Worm (Caenorhabditis elegans) whole organism, young adult: ENCODE data around the gene C14A4.6.

ENCODE experiments used
- B0019.2 ChIP-seq: fragments of 200-800 bp; sonication (Bioruptor generic); conservative IDR thresholded peaks from 2 replicates; pipeline ENCODE4 v1.3.6; 2022; ENCODE audit warnings: missing genetic modification reagents, missing genetic modification characterization, missing compliant biosample characterization
- B0035.1 ChIP-seq: sonication (generic microtip); optimal IDR thresholded peaks from 2 replicates; lab custom pipeline; 2016; ENCODE audit warnings: missing genetic modification characterization, mild to moderate bottlenecking, missing compliant biosample characterization, missing genotype, missing genetic modification reagents
- B0336.3 ChIP-seq: fragments of 200-800 bp; sonication (Bioruptor generic); IDR thresholded peaks from 2 replicates; pipeline ENCODE4 v1.3.6; 2022; ENCODE audit warnings: missing genetic modification characterization, missing compliant biosample characterization
- F10E7.11 ChIP-seq: sonication (generic microtip); optimal IDR thresholded peaks from 2 replicates; lab custom pipeline; 2017; ENCODE audit warnings: mild to moderate bottlenecking, missing genetic modification characterization, moderate library complexity, missing compliant biosample characterization
- F33H1.4 ChIP-seq: fragments of 200-800 bp; sonication (Bioruptor generic); IDR thresholded peaks from 2 replicates; pipeline ENCODE4 v1.3.6; 2022; ENCODE audit warnings: missing genetic modification reagents, missing genetic modification characterization, missing compliant biosample characterization
- F55B11.4 ChIP-seq: sonication (generic microtip); optimal IDR thresholded peaks from 2 replicates; lab custom pipeline; 2016; ENCODE audit warnings: missing compliant biosample characterization, missing genetic modification characterization, borderline replicate concordance; ENCODE audit not compliant: insufficient read depth
- F57C9.4 ChIP-seq: sonication (generic microtip); optimal IDR thresholded peaks from 2 replicates; lab custom pipeline; 2017; ENCODE audit warnings: mild to moderate bottlenecking, missing genetic modification characterization, missing compliant biosample characterization
- Y53G8AR.9 ChIP-seq: fragments of 200-800 bp; sonication (Bioruptor generic); conservative IDR thresholded peaks from 2 replicates; pipeline ENCODE4 v1.3.6; 2022; ENCODE audit warnings: missing genetic modification reagents, missing genetic modification characterization, missing compliant biosample characterization
- Y56A3A.18 ChIP-seq: fragments of 200-800 bp; sonication (Bioruptor generic); IDR thresholded peaks from 2 replicates; pipeline ENCODE4 v1.3.6; 2022; ENCODE audit warnings: missing genetic modification reagents, missing genetic modification characterization, missing compliant biosample characterization
- Y79H2A.3 ChIP-seq: fragments of 200-800 bp; sonication (Bioruptor generic); conservative IDR thresholded peaks from 2 replicates; pipeline ENCODE4 v1.3.6; 2022; ENCODE audit warnings: missing genetic modification reagents, missing genetic modification characterization, missing compliant biosample characterization
- ZK185.1 ChIP-seq: sonication (generic microtip); optimal IDR thresholded peaks from 2 replicates; lab custom pipeline; 2016; ENCODE audit warnings: mild to moderate bottlenecking, missing genetic modification characterization, missing compliant biosample characterization; ENCODE audit not compliant: poor library complexity, severe bottlenecking
- aptf-2 ChIP-seq: fragments of 200-800 bp; sonication (Bioruptor generic); conservative IDR thresholded peaks from 2 replicates; pipeline ENCODE4 v1.3.6; 2022; ENCODE audit warnings: missing genetic modification reagents, missing genetic modification characterization, missing compliant biosample characterization
- aptf-3 ChIP-seq: fragments of 200-800 bp; sonication (Bioruptor generic); IDR thresholded peaks from 2 replicates; pipeline ENCODE4 v1.3.6; 2022; ENCODE audit warnings: missing genetic modification characterization, missing compliant biosample characterization
- atf-7 ChIP-seq: sonication (generic microtip); optimal IDR thresholded peaks from 2 replicates; lab custom pipeline; 2017; ENCODE audit warnings: mild to moderate bottlenecking, missing genetic modification characterization, missing compliant biosample characterization
- attf-3 ChIP-seq: fragments of 200-800 bp; sonication (Bioruptor generic); conservative IDR thresholded peaks from 2 replicates; pipeline ENCODE4 v1.3.6; 2022; ENCODE audit warnings: missing genetic modification reagents, missing genetic modification characterization, missing compliant biosample characterization
- attf-6 ChIP-seq: fragments of 200-800 bp; sonication (Bioruptor generic); IDR thresholded peaks from 2 replicates; pipeline ENCODE4 v1.3.6; 2022; ENCODE audit warnings: missing genetic modification reagents, missing genetic modification characterization, missing compliant biosample characterization
- cebp-1 ChIP-seq, 2 experiments: fragments of 200-800 bp in 1 of 2; sonication (Bioruptor generic) in 1 of 2; sonication (generic microtip) in 1 of 2; IDR thresholded peaks in 1 of 2; optimal IDR thresholded peaks in 1 of 2; 2 replicates each; pipeline versions ENCODE4 v1.3.6 to Lab custom; 2017 to 2022; ENCODE audit warnings: missing compliant biosample characterization in 2 of 2, missing genetic modification characterization in 2 of 2, mild to moderate bottlenecking in 1 of 2, missing genetic modification reagents in 1 of 2, moderate library complexity in 1 of 2
- ceh-27 ChIP-seq: fragments of 200-800 bp; sonication (Bioruptor generic); optimal IDR thresholded peaks from 2 replicates; lab custom pipeline; 2018; ENCODE audit warnings: mild to moderate bottlenecking, missing genetic modification characterization, moderate library complexity, missing compliant biosample characterization
- ceh-40 ChIP-seq: fragments of 200-800 bp; sonication (Bioruptor generic); IDR thresholded peaks from 2 replicates; pipeline ENCODE4 v1.3.6; 2022; ENCODE audit warnings: missing genetic modification characterization, missing compliant biosample characterization
- chd-7 ChIP-seq: sonication (generic microtip); optimal IDR thresholded peaks from 2 replicates; lab custom pipeline; 2016; ENCODE audit warnings: mild to moderate bottlenecking, missing genetic modification characterization, moderate library complexity, missing compliant biosample characterization
- dox-1 ChIP-seq: fragments of 200-800 bp; sonication (Bioruptor generic); IDR thresholded peaks from 2 replicates; pipeline ENCODE4 v1.3.6; 2022; ENCODE audit warnings: missing genetic modification reagents, missing genetic modification characterization, missing compliant biosample characterization
- dpl-1 ChIP-seq: fragments of 150-350 bp; optimal IDR thresholded peaks from 2 replicates; lab custom pipeline; 2014; ENCODE audit warnings: missing biosample characterization, missing genetic modification reagents, missing genetic modification characterization
- egl-18 ChIP-seq: fragments of 200-800 bp; sonication (Bioruptor generic); IDR thresholded peaks from 2 replicates; pipeline ENCODE4 v1.3.6; 2022; ENCODE audit warnings: missing genetic modification reagents, missing genetic modification characterization, missing compliant biosample characterization
- egl-44 ChIP-seq: fragments of 200-800 bp; sonication (Bioruptor generic); IDR thresholded peaks from 2 replicates; pipeline ENCODE4 v1.3.6; 2022; ENCODE audit warnings: missing genetic modification reagents, missing genetic modification characterization, missing compliant biosample characterization
- fkh-3 ChIP-seq: sonication (generic microtip); optimal IDR thresholded peaks from 2 replicates; lab custom pipeline; 2016; ENCODE audit warnings: mild to moderate bottlenecking, missing genetic modification characterization, missing compliant biosample characterization
- gei-17 ChIP-seq: fragments of 200-800 bp; sonication (Bioruptor generic); optimal IDR thresholded peaks from 2 replicates; lab custom pipeline; 2018; ENCODE audit warnings: mild to moderate bottlenecking, missing genetic modification characterization, missing compliant biosample characterization
- hrde-1 ChIP-seq: sonication (generic microtip); optimal IDR thresholded peaks from 2 replicates; lab custom pipeline; 2016; ENCODE audit warnings: missing genetic modification characterization, mild to moderate bottlenecking, missing compliant biosample characterization, moderate library complexity, missing genotype, missing genetic modification reagents, borderline replicate concordance
- lir-1 ChIP-seq: fragments of 200-800 bp; sonication (Bioruptor generic); conservative IDR thresholded peaks from 2 replicates; pipeline ENCODE4 v1.3.6; 2022; ENCODE audit warnings: missing genetic modification reagents, missing genetic modification characterization, missing compliant biosample characterization
- madf-3 ChIP-seq: fragments of 200-800 bp; sonication (Bioruptor generic); IDR thresholded peaks from 2 replicates; pipeline ENCODE4 v1.3.6; 2022; ENCODE audit warnings: missing genetic modification reagents, missing genetic modification characterization, missing compliant biosample characterization
- madf-6 ChIP-seq: fragments of 200-800 bp; sonication (Bioruptor generic); IDR thresholded peaks from 2 replicates; pipeline ENCODE4 v1.3.6; 2022; ENCODE audit warnings: missing genetic modification reagents, missing genetic modification characterization, missing compliant biosample characterization
- madf-8 ChIP-seq: fragments of 200-800 bp; sonication (Bioruptor generic); conservative IDR thresholded peaks from 2 replicates; pipeline ENCODE4 v1.3.6; 2022; ENCODE audit warnings: missing genetic modification reagents, missing genetic modification characterization, missing compliant biosample characterization
- mxl-1 ChIP-seq: sonication (generic microtip); optimal IDR thresholded peaks from 2 replicates; lab custom pipeline; 2016; ENCODE audit warnings: missing genetic modification characterization, missing compliant biosample characterization
- nfya-1 ChIP-seq: sonication (generic microtip); optimal IDR thresholded peaks from 2 replicates; lab custom pipeline; 2017; ENCODE audit warnings: antibody characterized with exemption, missing compliant biosample characterization, missing genetic modification characterization, borderline replicate concordance; ENCODE audit not compliant: insufficient read depth
- nfyb-1 ChIP-seq: fragments of 200-800 bp; sonication (Bioruptor generic); IDR thresholded peaks from 2 replicates; pipeline ENCODE4 v1.3.6; 2022; ENCODE audit warnings: missing genetic modification reagents, missing genetic modification characterization, missing compliant biosample characterization
- nhr-179 ChIP-seq: sonication (generic microtip); optimal IDR thresholded peaks from 2 replicates; lab custom pipeline; 2016; ENCODE audit warnings: mild to moderate bottlenecking, missing genetic modification characterization, missing compliant biosample characterization
- nhr-90 ChIP-seq: sonication (generic microtip); optimal IDR thresholded peaks from 2 replicates; lab custom pipeline; 2016; ENCODE audit warnings: missing genotype, mild to moderate bottlenecking, missing genetic modification characterization, missing compliant biosample characterization
- pbrm-1 ChIP-seq: fragments of 200-800 bp; sonication (Bioruptor generic); IDR thresholded peaks from 2 replicates; pipeline ENCODE4 v1.3.6; 2022; ENCODE audit warnings: missing genetic modification reagents, missing genetic modification characterization, missing compliant biosample characterization
- pha-4 ChIP-seq: fragments of 150-350 bp; sonication (generic microtip); optimal IDR thresholded peaks from 2 replicates; lab custom pipeline; 2014; ENCODE audit warnings: missing biosample characterization, missing genetic modification reagents, missing genetic modification characterization
- sea-2 ChIP-seq: fragments of 200-800 bp; sonication (Bioruptor generic); IDR thresholded peaks from 2 replicates; pipeline ENCODE4 v1.3.6; 2022; ENCODE audit warnings: missing genetic modification characterization, missing compliant biosample characterization
- tlf-1 ChIP-seq: fragments of 200-800 bp; sonication (Bioruptor generic); optimal IDR thresholded peaks from 2 replicates; lab custom pipeline; 2018; ENCODE audit warnings: mild to moderate bottlenecking, missing genetic modification characterization, missing compliant biosample characterization
- zfh-2 ChIP-seq: fragments of 200-800 bp; sonication (Bioruptor generic); conservative IDR thresholded peaks from 2 replicates; pipeline ENCODE4 v1.3.6; 2022; ENCODE audit warnings: missing genetic modification reagents, missing genetic modification characterization, missing compliant biosample characterization
- ztf-18 ChIP-seq: sonication (generic microtip); optimal IDR thresholded peaks from 2 replicates; lab custom pipeline; 2016; ENCODE audit warnings: missing genotype, mild to moderate bottlenecking, missing genetic modification characterization, missing compliant biosample characterization
- ztf-22 ChIP-seq: fragments of 200-800 bp; sonication (Bioruptor generic); optimal IDR thresholded peaks from 2 replicates; lab custom pipeline; 2018; ENCODE audit warnings: mild to moderate bottlenecking, missing genetic modification characterization, moderate library complexity, missing compliant biosample characterization
- ztf-25 ChIP-seq: fragments of 200-800 bp; sonication (Bioruptor generic); IDR thresholded peaks from 2 replicates; pipeline ENCODE4 v1.3.6; 2022; ENCODE audit warnings: missing genetic modification reagents, missing genetic modification characterization, missing compliant biosample characterization
- ztf-3 ChIP-seq: fragments of 200-800 bp; sonication (Bioruptor generic); optimal IDR thresholded peaks from 2 replicates; lab custom pipeline; 2018; ENCODE audit warnings: mild to moderate bottlenecking, missing genetic modification characterization, missing compliant biosample characterization

The C14A4.6 gene

DNA sequence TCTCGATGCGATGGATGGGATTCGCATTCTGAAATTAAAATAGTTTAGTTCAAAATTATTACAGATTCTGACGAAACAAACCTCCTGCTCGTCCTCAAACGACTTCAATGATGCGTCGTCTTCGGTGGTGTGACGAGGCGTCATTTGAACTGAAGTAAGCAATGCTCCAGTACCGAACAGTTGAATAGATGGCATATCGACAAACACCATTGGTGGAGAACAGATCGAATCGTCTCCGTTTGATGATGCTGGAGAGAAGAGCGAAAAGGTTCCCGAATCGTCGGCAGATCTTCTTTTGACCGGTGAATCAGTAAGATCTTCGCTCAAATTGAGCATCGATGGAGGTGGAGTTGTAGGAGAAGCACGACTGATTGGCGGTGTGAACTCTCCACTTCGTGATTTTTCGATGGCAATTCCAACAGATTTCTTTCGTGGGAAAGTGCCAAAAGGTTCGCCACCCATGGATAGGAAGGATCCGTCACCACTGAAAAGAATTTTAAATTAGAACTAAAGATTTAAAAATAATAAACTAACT, 50.1 kb downstream of the C14A4.6 start (continued):
- TF ChIP-seq nhr-90 (tag; lab: Kevin White, UChicago) (no peak), Y53G8AR.9 (peak; percentile 44), lir-1 (no peak; the same call in 1 of the 2 replicates), pbrm-1 (GFP tag; lab: Robert Waterston, UW) (no peak), F57C9.4 (tag; lab: Kevin White, UChicago) (no peak), pha-4 (tag; lab: Kevin White, UChicago) (no peak), ztf-18 (tag; lab: Kevin White, UChicago) (no peak), aptf-2 (GFP tag; lab: Robert Waterston, UW) (no peak), nfyb-1 (GFP tag; lab: Robert Waterston, UW) (peak; percentile 59; the same call in 1 of the 2 replicates), egl-18 (GFP tag; lab: Robert Waterston, UW) (no peak), nhr-179 (tag; lab: Kevin White, UChicago) (no peak), B0019.2 (GFP tag; lab: Robert Waterston, UW) (no peak), hrde-1 (tag; lab: Kevin White, UChicago) (no peak), atf-7 (tag; lab: Kevin White, UChicago) (no peak), F55B11.4 (no peak), mxl-1 (tag; lab: Kevin White, UChicago) (no peak), ceh-40 (GFP tag; lab: Robert Waterston, UW) (no peak), ztf-3 (GFP tag; lab: Kevin White, UChicago) (no peak), dpl-1 (no peak), F10E7.11 (no peak), cebp-1 (GFP tag; IDR thresholded peaks at IDR 0.05; lab: Robert Waterston, UW) (0 out of 2 replicates have a peak, but pooled peaks have one; percentile 9), cebp-1 (tag; optimal IDR thresholded peaks at IDR 0.05; lab: Kevin White, UChicago) (peak; percentile 35), ceh-27 (GFP tag; lab: Kevin White, UChicago) (no peak), Y79H2A.3 (GFP tag; lab: Robert Waterston, UW) (no peak), madf-6 (GFP tag; lab: Robert Waterston, UW) (no peak), nfya-1 (no peak), zfh-2 (GFP tag; lab: Robert Waterston, UW) (peak; percentile 19; the same call in 1 of the 2 replicates), tlf-1 (no peak), B0336.3 (GFP tag; lab: Robert Waterston, UW) (peak; percentile 9; the same call in 1 of the 2 replicates), ztf-25 (GFP tag; lab: Robert Waterston, UW) (no peak), madf-8 (GFP tag; lab: Robert Waterston, UW) (no peak), chd-7 (no peak), sea-2 (no peak), Y56A3A.18 (GFP tag; lab: Robert Waterston, UW) (no peak), gei-17 (no peak), ztf-22 (no peak), attf-6 (no peak), ZK185.1 (no peak), dox-1 (no peak), egl-44 (GFP tag; lab: Robert Waterston, UW) (no peak; the same call in 1 of the 2 replicates), F33H1.4 (no peak), madf-3 (GFP tag; lab: Robert Waterston, UW) (0 out of 2 replicates have a peak, but pooled peaks have one; percentile 34), B0035.1 (tag; lab: Kevin White, UChicago) (no peak), aptf-3 (no peak), fkh-3 (tag; lab: Kevin White, UChicago) (no peak), attf-3 (GFP tag; lab: Robert Waterston, UW) (no peak)
